Fruit fly (Drosophila melanogaster): ENCODE data around the gene GILT2.
A peak's percentile ranks its signal among the peaks of the same experiment; 100 is the strongest.

DNA sequence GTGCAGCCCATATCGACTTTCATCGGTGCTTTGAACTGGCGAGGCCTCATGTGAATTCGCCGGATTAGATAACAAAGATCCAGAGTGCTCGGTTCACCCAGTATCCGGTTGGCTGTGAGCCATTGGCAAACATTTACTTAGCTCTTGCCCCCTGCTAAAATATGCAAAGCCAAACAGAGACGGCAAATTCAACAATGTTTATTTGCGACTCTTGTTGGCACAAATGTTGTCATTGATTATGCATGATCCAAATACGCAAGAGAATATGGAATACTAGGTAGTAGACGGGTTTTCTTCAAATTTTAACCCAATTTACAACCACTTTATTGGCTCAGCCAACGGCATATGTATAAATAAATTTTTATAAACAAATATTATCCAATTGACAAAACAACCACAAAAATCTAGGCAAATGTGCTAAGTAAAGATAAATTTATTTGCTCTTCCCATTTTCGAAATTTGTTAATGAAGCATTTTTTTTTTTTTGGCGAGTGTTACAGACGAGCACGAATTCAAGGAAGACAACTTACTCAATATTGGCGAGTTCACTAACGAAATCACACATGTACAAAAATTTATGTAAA lies 26.1 kb upstream of the GILT2 start:
- peak; percentile 74 for TF ChIP-seq fru (GFP tag; optimal IDR thresholded peaks at IDR 0.05)
- TF ChIP-seq dl (GFP tag; optimal IDR thresholded peaks at IDR 0.05; ENCODE audit: insufficient read depth in 1 of 2, partially characterized antibody in 2 of 2) = no peak
- TF ChIP-seq CG9705 (GFP tag; optimal IDR thresholded peaks at IDR 0.05) = peak; percentile 53
- peak; percentile 82 for TF ChIP-seq Hnf4 (GFP tag; optimal IDR thresholded peaks at IDR 0.05)
- no peak for TF ChIP-seq Hr78 (GFP tag; optimal IDR thresholded peaks at IDR 0.05)
- peak; percentile 81 for TF ChIP-seq br (GFP tag; optimal IDR thresholded peaks at IDR 0.05)
- peak in 1 of 2 experiments; percentile 80 for TF ChIP-seq foxo (GFP tag; optimal IDR thresholded peaks at IDR 0.05)
- peak; percentile 41 for TF ChIP-seq tai (GFP tag; optimal IDR thresholded peaks at IDR 0.05)

Data from whole organism, wandering third instar larva.